Fruit fly (Drosophila melanogaster) whole organism, embryonic: Measurements from ENCODE around the gene CG15880.

ENCODE experiments used
- CG1024 ChIP-seq: fragments of 200-800 bp; sonication (Bioruptor generic); IDR thresholded peaks from 2 replicates; pipeline ENCODE4 v1.3.6; 2022; ENCODE audit warnings: missing biosample characterization, missing genetic modification characterization
- CG10565 ChIP-seq: fragments of 200-800 bp; sonication (Bioruptor generic); optimal IDR thresholded peaks from 3 replicates; lab custom pipeline; 2016; ENCODE audit warnings: missing biosample characterization, mild to moderate bottlenecking, missing genetic modification characterization
- CG11560 ChIP-seq: fragments of 200-800 bp; sonication (Bioruptor generic); IDR thresholded peaks from 3 replicates; pipeline ENCODE4 v1.3.6; 2022; ENCODE audit warnings: missing biosample characterization, missing genetic modification characterization
- CG13296 ChIP-seq: fragments of 200-800 bp; sonication (Bioruptor generic); optimal IDR thresholded peaks from 3 replicates; lab custom pipeline; 2018; ENCODE audit warnings: missing biosample characterization, mild to moderate bottlenecking, missing genetic modification characterization
- CG15514 ChIP-seq: fragments of 200-800 bp; sonication (Bioruptor generic); optimal IDR thresholded peaks from 3 replicates; lab custom pipeline; 2017; ENCODE audit warnings: missing biosample characterization, missing genetic modification characterization, mild to moderate bottlenecking, moderate library complexity, missing genetic modification reagents
- CG1603 ChIP-seq: fragments of 200-800 bp; sonication (Bioruptor generic); optimal IDR thresholded peaks from 2 replicates; lab custom pipeline; 2019; ENCODE audit warnings: missing biosample characterization, mild to moderate bottlenecking, missing genetic modification characterization, moderate library complexity
- CG18262 ChIP-seq: fragments of 200-800 bp; optimal IDR thresholded peaks from 3 replicates; lab custom pipeline; 2019; ENCODE audit warnings: missing biosample characterization, mild to moderate bottlenecking, missing genetic modification characterization, moderate library complexity
- CG2875 ChIP-seq: fragments of 200-800 bp; sonication (Bioruptor generic); optimal IDR thresholded peaks from 2 replicates; lab custom pipeline; 2017; ENCODE audit warnings: missing biosample characterization, mild to moderate bottlenecking, missing genetic modification characterization, missing genetic modification reagents
- CG32767 ChIP-seq: fragments of 200-800 bp; sonication (Bioruptor generic); IDR thresholded peaks from 2 replicates; pipeline ENCODE4 v1.3.6; 2022; ENCODE audit warnings: missing biosample characterization, missing genetic modification characterization
- CG32772 ChIP-seq: fragments of 200-800 bp; sonication (Bioruptor generic); IDR thresholded peaks from 2 replicates; pipeline ENCODE4 v1.3.6; 2022; ENCODE audit warnings: missing biosample characterization, missing genetic modification characterization
- CG42726 ChIP-seq: fragments of 200-800 bp; sonication (Bioruptor generic); IDR thresholded peaks from 2 replicates; pipeline ENCODE4 v1.3.6; 2022; ENCODE audit warnings: missing biosample characterization, missing genetic modification characterization; ENCODE audit not compliant: partially characterized antibody
- CG4730 ChIP-seq: fragments of 200-800 bp; sonication (Bioruptor generic); IDR thresholded peaks from 2 replicates; pipeline ENCODE4 v1.3.6; 2022; ENCODE audit warnings: missing biosample characterization, missing genetic modification characterization
- CG4854 ChIP-seq: fragments of 200-800 bp; sonication (Bioruptor generic); optimal IDR thresholded peaks from 2 replicates; lab custom pipeline; 2016; ENCODE audit warnings: missing biosample characterization, missing genetic modification characterization, inconsistent platforms
- CG5180 ChIP-seq: fragments of 200-800 bp; sonication (Bioruptor generic); optimal IDR thresholded peaks from 3 replicates; lab custom pipeline; 2017; ENCODE audit warnings: missing biosample characterization, missing genetic modification characterization, mild to moderate bottlenecking, moderate library complexity, missing genetic modification reagents
- CG5245 ChIP-seq: fragments of 200-800 bp; sonication (Bioruptor generic); optimal IDR thresholded peaks from 3 replicates; lab custom pipeline; 2016; ENCODE audit warnings: missing biosample characterization, missing genetic modification characterization
- CG6175 ChIP-seq: fragments of 200-800 bp; sonication (Bioruptor generic); IDR thresholded peaks from 3 replicates; pipeline ENCODE4 v1.3.6; 2022; ENCODE audit warnings: missing biosample characterization, missing genetic modification characterization
- CG6272 ChIP-seq: fragments of 200-800 bp; sonication (Bioruptor generic); IDR thresholded peaks from 2 replicates; pipeline ENCODE4 v1.3.6; 2022; ENCODE audit warnings: missing biosample characterization, missing genetic modification characterization
- CG7271 ChIP-seq: fragments of 200-800 bp; sonication (Bioruptor generic); optimal IDR thresholded peaks from 2 replicates; lab custom pipeline; 2018; ENCODE audit warnings: missing biosample characterization, mild to moderate bottlenecking, missing genetic modification characterization, moderate library complexity
- CG7357 ChIP-seq: fragments of 200-800 bp; sonication (Bioruptor generic); IDR thresholded peaks from 3 replicates; pipeline ENCODE4 v1.3.6; 2022; ENCODE audit warnings: missing biosample characterization, missing genetic modification characterization
- CG9609 ChIP-seq: fragments of 200-800 bp; sonication (Bioruptor generic); optimal IDR thresholded peaks from 3 replicates; lab custom pipeline; 2016; ENCODE audit warnings: missing biosample characterization, missing genetic modification characterization
- Elba2 ChIP-seq: fragments of 200-800 bp; sonication (Bioruptor generic); optimal IDR thresholded peaks from 3 replicates; lab custom pipeline; 2016; ENCODE audit warnings: missing biosample characterization, missing genetic modification characterization
- GATAe ChIP-seq: fragments of 200-800 bp; sonication (Bioruptor generic); conservative IDR thresholded peaks from 2 replicates; pipeline ENCODE4 v1.3.6; 2022; ENCODE audit warnings: missing biosample characterization, missing genetic modification characterization
- Hr78 ChIP-seq, 2 experiments: fragments of 200-800 bp in 1 of 2; fragments of >200 bp in 1 of 2; sonication (Bioruptor generic) in 1 of 2; optimal IDR thresholded peaks; 2 replicates each; lab custom pipeline; 2017 to 2019; ENCODE audit warnings: missing biosample characterization in 2 of 2, missing genetic modification characterization in 2 of 2, mild to moderate bottlenecking in 1 of 2, moderate library complexity in 1 of 2
- Lim3 ChIP-seq: fragments of 200-800 bp; sonication (Bioruptor generic); IDR thresholded peaks from 2 replicates; pipeline ENCODE4 v1.3.6; 2022; ENCODE audit warnings: missing biosample characterization, missing genetic modification characterization
- Lpt ChIP-seq: fragments of >200 bp; optimal IDR thresholded peaks from 2 replicates; lab custom pipeline; 2018; ENCODE audit warnings: missing biosample characterization, missing genetic modification characterization
- Max ChIP-seq: fragments of 200-800 bp; sonication (Bioruptor generic); optimal IDR thresholded peaks from 2 replicates; lab custom pipeline; 2016; ENCODE audit warnings: missing biosample characterization, mild to moderate bottlenecking, missing genetic modification characterization
- Mes4 ChIP-seq: fragments of 200-800 bp; sonication (Bioruptor generic); optimal IDR thresholded peaks from 2 replicates; lab custom pipeline; 2016; ENCODE audit warnings: missing biosample characterization, missing genetic modification characterization
- Six4 ChIP-seq: fragments of 200-800 bp; sonication (Bioruptor generic); optimal IDR thresholded peaks from 2 replicates; lab custom pipeline; 2016; ENCODE audit warnings: missing biosample characterization, missing genetic modification characterization
- Xrp1 ChIP-seq: fragments of 200-800 bp; sonication (Bioruptor generic); IDR thresholded peaks from 2 replicates; pipeline ENCODE4 v1.3.6; 2022; ENCODE audit warnings: missing biosample characterization, missing genetic modification characterization
- aop ChIP-seq: fragments of 200-800 bp; sonication (Bioruptor generic); IDR thresholded peaks from 2 replicates; pipeline ENCODE4 v1.3.6; 2022; ENCODE audit warnings: missing biosample characterization, missing genetic modification characterization
- ara ChIP-seq: fragments of 200-800 bp; sonication (Bioruptor generic); IDR thresholded peaks from 2 replicates; pipeline ENCODE4 v1.3.6; 2022; ENCODE audit warnings: missing biosample characterization, missing genetic modification characterization
- chif ChIP-seq, 2 experiments: fragments of 200-800 bp; sonication (Bioruptor generic); optimal IDR thresholded peaks; 3 replicates each; lab custom pipeline; 2016; ENCODE audit warnings: missing biosample characterization in 2 of 2, missing genetic modification characterization in 2 of 2
- crc ChIP-seq: fragments of 200-800 bp; sonication (Bioruptor generic); optimal IDR thresholded peaks from 2 replicates; lab custom pipeline; 2016; ENCODE audit warnings: missing biosample characterization, missing genetic modification characterization
- dmrt99B ChIP-seq: fragments of 200-800 bp; sonication (Bioruptor generic); optimal IDR thresholded peaks from 2 replicates; lab custom pipeline; 2018; ENCODE audit warnings: missing biosample characterization, mild to moderate bottlenecking, missing genetic modification characterization, moderate library complexity
- ewg ChIP-seq: fragments of 200-800 bp; sonication (Bioruptor generic); optimal IDR thresholded peaks from 3 replicates; lab custom pipeline; 2017; ENCODE audit warnings: mild to moderate bottlenecking, missing biosample characterization, missing genetic modification reagents, missing genetic modification characterization
- hb ChIP-seq: fragments of 200-800 bp; sonication (Bioruptor generic); IDR thresholded peaks from 3 replicates; pipeline ENCODE4 v1.3.6; 2022; ENCODE audit warnings: missing biosample characterization, missing genetic modification characterization; ENCODE audit not compliant: partially characterized antibody
- hbn ChIP-seq: fragments of 200-800 bp; sonication (Bioruptor generic); IDR thresholded peaks from 2 replicates; pipeline ENCODE4 v1.3.6; 2022; ENCODE audit warnings: missing biosample characterization, missing genetic modification characterization; ENCODE audit not compliant: partially characterized antibody
- luna ChIP-seq: fragments of 200-800 bp; sonication (Bioruptor generic); optimal IDR thresholded peaks from 2 replicates; lab custom pipeline; 2016; ENCODE audit warnings: missing biosample characterization, missing genetic modification characterization
- pan ChIP-seq, 4 experiments: fragments of >200 bp in 3 of 4; fragments of 200-800 bp in 1 of 4; sonication (Bioruptor generic) in 1 of 4; optimal IDR thresholded peaks in 3 of 4; IDR thresholded peaks in 1 of 4; 2 replicates each; pipeline versions ENCODE4 v1.3.6 to Lab custom; 2017 to 2022; ENCODE audit warnings: missing biosample characterization in 2 of 4, missing genetic modification characterization in 2 of 4, mixed read lengths in 1 of 4
- pb ChIP-seq: fragments of 200-800 bp; sonication (Bioruptor generic); optimal IDR thresholded peaks from 3 replicates; lab custom pipeline; 2016; ENCODE audit warnings: missing biosample characterization, missing genetic modification characterization
- pros ChIP-seq: fragments of 200-800 bp; sonication (Bioruptor generic); optimal IDR thresholded peaks from 3 replicates; lab custom pipeline; 2019; ENCODE audit warnings: missing biosample characterization, mild to moderate bottlenecking, missing genetic modification characterization, moderate library complexity
- pzg ChIP-seq: fragments of 200-800 bp; sonication (Bioruptor generic); optimal IDR thresholded peaks from 3 replicates; lab custom pipeline; 2018; ENCODE audit warnings: missing biosample characterization, mild to moderate bottlenecking, missing genetic modification characterization, moderate library complexity
- ranshi ChIP-seq: fragments of 200-800 bp; sonication (Bioruptor generic); IDR thresholded peaks from 2 replicates; pipeline ENCODE4 v1.3.6; 2022; ENCODE audit warnings: missing biosample characterization, missing genetic modification characterization
- rib ChIP-seq: fragments of 200-800 bp; sonication (Bioruptor generic); IDR thresholded peaks from 2 replicates; pipeline ENCODE4 v1.3.6; 2022; ENCODE audit warnings: missing biosample characterization, missing genetic modification characterization
- sens-2 ChIP-seq: fragments of 200-800 bp; sonication (Bioruptor generic); IDR thresholded peaks from 2 replicates; pipeline ENCODE4 v1.3.6; 2022; ENCODE audit warnings: missing biosample characterization, missing genetic modification characterization
- sima ChIP-seq: fragments of 200-800 bp; sonication (Bioruptor generic); optimal IDR thresholded peaks from 2 replicates; lab custom pipeline; 2016; ENCODE audit warnings: missing biosample characterization, missing genetic modification characterization
- sisA ChIP-seq: fragments of 200-800 bp; sonication (Bioruptor generic); IDR thresholded peaks from 2 replicates; pipeline ENCODE4 v1.3.6; 2022; ENCODE audit warnings: missing biosample characterization, missing genetic modification characterization
- slp2 ChIP-seq: fragments of 200-800 bp; sonication (Bioruptor generic); optimal IDR thresholded peaks from 2 replicates; lab custom pipeline; 2016; ENCODE audit warnings: missing biosample characterization, missing genetic modification characterization
- tup ChIP-seq: fragments of 200-800 bp; sonication (Bioruptor generic); optimal IDR thresholded peaks from 2 replicates; lab custom pipeline; 2016; ENCODE audit warnings: missing biosample characterization, mild to moderate bottlenecking, missing genetic modification characterization, moderate library complexity
- vnd ChIP-seq: fragments of 200-800 bp; sonication (Bioruptor generic); IDR thresholded peaks from 3 replicates; pipeline ENCODE4 v1.3.6; 2022; ENCODE audit warnings: missing biosample characterization, missing genetic modification characterization; ENCODE audit not compliant: partially characterized antibody
- vvl ChIP-seq: fragments of 200-800 bp; sonication (Bioruptor generic); IDR thresholded peaks from 2 replicates; pipeline ENCODE4 v1.3.6; 2022; ENCODE audit warnings: missing biosample characterization, missing genetic modification characterization

CG15880 gene

DNA sequence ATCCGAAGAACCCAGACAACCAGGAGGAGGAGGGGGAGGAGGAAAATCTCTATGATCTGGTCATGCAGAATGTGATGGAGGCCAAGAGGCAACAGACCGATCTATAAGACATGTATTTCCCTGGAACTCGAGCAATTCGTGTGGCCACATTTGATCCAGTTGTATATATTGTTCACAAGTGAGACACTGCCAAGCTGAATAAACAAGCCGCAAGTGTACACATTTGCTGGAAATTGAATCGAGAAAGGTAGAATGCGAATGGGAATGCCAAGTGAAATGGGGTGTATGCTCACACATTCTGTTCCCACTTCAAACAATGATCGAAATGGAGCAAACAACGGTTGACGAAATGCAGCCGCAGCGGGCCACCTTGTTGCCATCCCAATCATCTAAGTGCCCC lies 38.3 kb upstream of the CG15880 start (continued):
- TF ChIP-seq vnd (GFP tag; lab: Robert Waterston, UW) (no peak), CG11560 (tag; lab: Robert Waterston, UW) (no peak), CG6272 (no peak), crc (GFP tag; lab: Kevin White, UChicago) (no peak), CG1603 (tag; lab: Kevin White, UChicago) (peak; percentile 43), hbn (GFP tag; lab: Robert Waterston, UW) (no peak), CG32767 (GFP tag; lab: Robert Waterston, UW) (no peak), Six4 (GFP tag; lab: Kevin White, UChicago) (no peak), Hr78 (GFP tag; optimal IDR thresholded peaks at IDR 0.05; lab: Kevin White, UChicago) (no peak), ara (GFP tag; lab: Robert Waterston, UW) (peak; percentile 46; the same call in 1 of the 2 replicates), CG18262 (tag; lab: Kevin White, UChicago) (no peak), CG5245 (GFP tag; lab: Kevin White, UChicago) (no peak), CG7357 (GFP tag; lab: Robert Waterston, UW) (no peak), rib (no peak), aop (GFP tag; lab: Robert Waterston, UW) (no peak), CG32772 (no peak), hb (GFP tag; lab: Robert Waterston, UW) (no peak), Lpt (GFP tag; lab: Kevin White, UChicago) (no peak), CG42726 (GFP tag; lab: Robert Waterston, UW) (no peak), CG4730 (GFP tag; lab: Robert Waterston, UW) (no peak), CG1024 (GFP tag; lab: Robert Waterston, UW) (no peak), CG5180 (no peak), sima (GFP tag; lab: Kevin White, UChicago) (no peak), GATAe (GFP tag; lab: Robert Waterston, UW) (no peak), slp2 (GFP tag; lab: Kevin White, UChicago) (no peak), sisA (no peak), dmrt99B (tag; lab: Kevin White, UChicago) (no peak), CG10565 (GFP tag; lab: Kevin White, UChicago) (no peak), CG13296 (peak; percentile 14), sens-2 (no peak), Lim3 (no peak), ewg (GFP tag; lab: Kevin White, UChicago) (no peak), vvl (no peak), Mes4 (GFP tag; lab: Kevin White, UChicago) (no peak), tup (GFP tag; lab: Kevin White, UChicago) (no peak), CG15514 (GFP tag; lab: Kevin White, UChicago) (peak; percentile 52), Elba2 (GFP tag; lab: Kevin White, UChicago) (no peak), CG4854 (no peak), ranshi (GFP tag; lab: Robert Waterston, UW) (no peak), luna (GFP tag; lab: Kevin White, UChicago) (no peak), pb (GFP tag; lab: Kevin White, UChicago) (no peak), pan (optimal IDR thresholded peaks at IDR 0.05; lab: Kevin White, UChicago) (no peak), pan (GFP tag; optimal IDR thresholded peaks at IDR 0.05 in 1 of 2, IDR thresholded peaks at IDR 0.05 in 1 of 2) (no peak), pros (GFP tag; lab: Kevin White, UChicago) (no peak), Max (GFP tag; lab: Kevin White, UChicago) (no peak), CG7271 (tag; lab: Kevin White, UChicago) (no peak), pzg (GFP tag; lab: Kevin White, UChicago) (no peak), CG2875 (GFP tag; lab: Kevin White, UChicago) (peak; percentile 40), CG6175 (GFP tag; lab: Robert Waterston, UW) (no peak), CG9609 (GFP tag; lab: Kevin White, UChicago) (no peak), chif (GFP tag; optimal IDR thresholded peaks at IDR 0.05; lab: Kevin White, UChicago) (no peak), Xrp1 (GFP tag; lab: Robert Waterston, UW) (peak; percentile 59)
